Worm (Caenorhabditis elegans) whole organism, midembryonic: ENCODE data around the gene Y55F3C.9.

ENCODE experiments used
- flt-1 ChIP-seq: fragments of 200-800 bp; sonication (Bioruptor generic); IDR thresholded peaks from 2 replicates; pipeline ENCODE4 v1.3.6; 2022; ENCODE audit warnings: missing genetic modification characterization, missing compliant biosample characterization
- ztf-23 ChIP-seq: fragments of 200-800 bp; sonication (Bioruptor generic); IDR thresholded peaks from 2 replicates; pipeline ENCODE4 v1.3.6; 2022; ENCODE audit warnings: missing genetic modification reagents, missing genetic modification characterization, missing compliant biosample characterization
- ztf-29 ChIP-seq: fragments of 200-800 bp; sonication (Bioruptor generic); IDR thresholded peaks from 2 replicates; pipeline ENCODE4 v1.3.6; 2022; ENCODE audit warnings: missing genetic modification reagents, missing genetic modification characterization, missing compliant biosample characterization

ce11 chrIV:746333-746732 lies 18.3 kb upstream of the Y55F3C.9 start:
- no peak for TF ChIP-seq ztf-23 (GFP tag; lab: Robert Waterston, UW)
- TF ChIP-seq flt-1 (GFP tag; lab: Robert Waterston, UW): no peak
- no peak for TF ChIP-seq ztf-29 (GFP tag; lab: Robert Waterston, UW)
